Worm (Caenorhabditis elegans) whole organism, L4/young adult: ENCODE measurements around the gene srsx-39.

ENCODE experiments used
- W03F9.2 ChIP-seq: fragments of 150-350 bp; optimal IDR thresholded peaks from 2 replicates; lab custom pipeline; 2014; ENCODE audit warnings: missing biosample characterization, missing genetic modification characterization
- dao-5 ChIP-seq: sonication (generic microtip); optimal IDR thresholded peaks from 2 replicates; lab custom pipeline; 2016; ENCODE audit warnings: missing genotype, missing genetic modification characterization, moderate library complexity, missing compliant biosample characterization
- him-1 ChIP-seq: sonication (generic microtip); optimal IDR thresholded peaks from 2 replicates; lab custom pipeline; 2016; ENCODE audit warnings: missing genotype, missing genetic modification reagents, missing genetic modification characterization, missing compliant biosample characterization

DNA sequence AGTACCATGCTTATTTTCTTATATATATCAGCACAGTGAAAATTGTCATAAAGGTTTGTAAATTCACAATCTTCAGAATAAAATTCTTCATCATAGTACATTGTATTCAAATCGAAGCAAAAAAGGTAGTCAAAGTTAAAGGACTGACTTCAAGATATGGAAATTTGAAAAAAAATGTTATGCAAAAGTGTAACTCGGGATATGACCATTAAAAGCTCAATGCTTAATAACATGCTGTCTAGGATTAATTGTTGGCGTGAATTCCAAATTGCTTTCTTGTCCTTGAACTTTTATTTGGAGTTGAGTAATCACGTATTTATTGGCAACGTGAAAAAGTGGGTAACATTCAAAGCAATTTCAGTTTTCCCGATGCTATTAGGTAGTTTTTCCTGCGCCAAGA, 18.2 kb upstream of the srsx-39 start, which contains the start of gene srw-16:
- no peak for TF ChIP-seq him-1 (tag; lab: Kevin White, UChicago)
- TF ChIP-seq dao-5 (tag; lab: Kevin White, UChicago), result no peak
- no peak for TF ChIP-seq W03F9.2 (tag; lab: Kevin White, UChicago)
